Worm (Caenorhabditis elegans) whole organism, L4 larva: ENCODE data around the gene K08E4.3.

Experiments
- ama-1 ChIP-seq: fragments of 150-350 bp; optimal IDR thresholded peaks from 2 replicates; lab custom pipeline; 2014; ENCODE audit warnings: inconsistent platforms, mixed read lengths
- dmd-8 ChIP-seq: fragments of 200-800 bp; sonication (Bioruptor generic); IDR thresholded peaks from 2 replicates; pipeline ENCODE4 v1.3.6; 2022; ENCODE audit warnings: missing genetic modification characterization, missing compliant biosample characterization
- dpl-1 ChIP-seq: fragments of 150-350 bp; optimal IDR thresholded peaks from 2 replicates; lab custom pipeline; 2014; ENCODE audit warnings: missing biosample characterization, missing genetic modification reagents, missing genetic modification characterization
- fkh-10 ChIP-seq: fragments of 150-350 bp; optimal IDR thresholded peaks from 2 replicates; lab custom pipeline; 2014; ENCODE audit warnings: missing biosample characterization, missing genetic modification reagents, missing genetic modification characterization
- lin-15B ChIP-seq: fragments of 150-350 bp; sonication (generic microtip); optimal IDR thresholded peaks from 3 replicates; lab custom pipeline; 2014; ENCODE audit warnings: missing biosample characterization, missing genetic modification characterization
- nhr-76 ChIP-seq: fragments of 150-350 bp; optimal IDR thresholded peaks from 2 replicates; lab custom pipeline; 2014; ENCODE audit warnings: missing biosample characterization, missing genetic modification characterization
- nhr-77 ChIP-seq: fragments of 150-350 bp; optimal IDR thresholded peaks from 2 replicates; lab custom pipeline; 2014; ENCODE audit warnings: missing biosample characterization, missing genetic modification characterization
- rbr-2 ChIP-seq: sonication (generic microtip); optimal IDR thresholded peaks from 2 replicates; lab custom pipeline; 2016; ENCODE audit warnings: missing genotype, missing genetic modification characterization, missing compliant biosample characterization
- skn-1 ChIP-seq: fragments of 150-350 bp; optimal IDR thresholded peaks from 2 replicates; lab custom pipeline; 2014; ENCODE audit warnings: missing biosample characterization, missing genetic modification characterization
- unc-62 ChIP-seq, 3 experiments: fragments of 150-350 bp in 1 of 3; sonication (generic microtip); optimal IDR thresholded peaks in 2 of 3; peaks in 1 of 3; 1 replicate in 1 of 3; 2 replicates in 2 of 3; lab custom pipeline; 2014 to 2017; ENCODE audit warnings: missing biosample characterization in 3 of 3, missing genetic modification characterization in 3 of 3, missing genetic modification reagents in 3 of 3, missing genotype in 1 of 3

DNA sequence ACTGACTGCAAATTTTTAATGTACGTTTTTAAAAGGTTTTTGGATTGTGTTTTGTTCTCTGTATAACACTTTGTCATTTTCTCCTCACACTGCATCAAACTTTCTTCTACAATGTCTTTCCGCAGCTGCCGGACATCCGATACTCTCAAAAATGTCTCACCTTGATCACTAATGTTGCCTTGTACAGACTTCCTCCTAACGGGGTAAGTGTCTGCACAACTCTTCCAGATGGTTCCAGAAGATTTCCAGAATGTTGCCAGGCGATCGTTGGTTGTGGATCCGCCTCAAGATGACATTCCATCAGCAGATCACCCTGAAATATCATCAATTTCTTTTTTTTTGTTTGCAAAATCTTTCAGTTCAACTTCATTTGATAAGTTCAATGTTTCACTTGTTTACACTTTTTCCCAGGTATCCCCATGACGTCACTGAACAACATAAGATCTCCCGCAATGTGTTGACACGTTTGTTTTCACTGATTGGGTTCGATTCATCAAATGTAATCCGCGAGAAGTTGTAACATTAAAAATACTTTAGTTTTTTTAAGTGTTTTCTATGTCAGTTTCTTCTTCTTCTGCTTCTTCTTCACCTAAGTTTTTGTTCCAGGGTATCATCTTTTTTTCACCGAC lies 48.4 kb upstream of the K08E4.3 start:
- TF ChIP-seq unc-62 (GFP tag; optimal IDR thresholded peaks at IDR 0.05 in 1 of 2; lab: Kevin White, UChicago) (peak in 1 of 2 experiments; percentile 98), unc-62 (tag; optimal IDR thresholded peaks at IDR 0.05; lab: Kevin White, UChicago) (no peak), fkh-10 (no peak), nhr-76 (tag; lab: Kevin White, UChicago) (no peak), dmd-8 (no peak), skn-1 (tag; lab: Kevin White, UChicago) (no peak), dpl-1 (no peak), lin-15B (tag; lab: Kevin White, UChicago) (no peak), nhr-77 (tag; lab: Kevin White, UChicago) (no peak), ama-1 (lab: Kevin White, UChicago) (no peak), rbr-2 (no peak)
